Fruit fly (Drosophila melanogaster): ENCODE results near the gene CG17177.
A peak's percentile ranks its signal among the peaks of the same experiment; 100 is the strongest.

Gene CG17177

dm6 chr3L:14731790-14732189 lies 30.3 kb upstream of the CG17177 start (continued):
- TF ChIP-seq Ets96B (tag; optimal IDR thresholded peaks at IDR 0.05), result peak; percentile 47

dm6 chr3L:14728460-14728859 lies 27.0 kb upstream of the CG17177 start, which contains the start of gene CG13473:
Gene CG13473 (plus strand): TSS chr3L:14728760.
- TF ChIP-seq Sox102F (GFP tag; optimal IDR thresholded peaks at IDR 0.05) (no peak), CG8632 (GFP tag; optimal IDR thresholded peaks at IDR 0.05) (no peak), svp (GFP tag) (no peak), CG6808 (GFP tag; optimal IDR thresholded peaks at IDR 0.05) (no peak), CG11294 (GFP tag; IDR thresholded peaks at IDR 0.05) (no peak), pdm3 (GFP tag; optimal IDR thresholded peaks at IDR 0.05) (no peak), eg (GFP tag; IDR thresholded peaks at IDR 0.05) (no peak), Eip93F (GFP tag; optimal IDR thresholded peaks at IDR 0.05) (no peak), CG6163 (GFP tag; IDR thresholded peaks at IDR 0.05) (no peak), CG4318 (GFP tag; optimal IDR thresholded peaks at IDR 0.05) (no peak), dac (GFP tag; optimal IDR thresholded peaks at IDR 0.05) (no peak)

- TF ChIP-seq vri (GFP tag; optimal IDR thresholded peaks at IDR 0.05), result peak; percentile 56
- no peak for TF ChIP-seq Ets21C (GFP tag; optimal IDR thresholded peaks at IDR 0.05)
- TF ChIP-seq CG4318 (GFP tag; optimal IDR thresholded peaks at IDR 0.05), result no peak
Measured at dm6 chr3L:14712799-14713198, 11.3 kb upstream of the CG17177 start.

- peak; percentile 48 for TF ChIP-seq vri (GFP tag; optimal IDR thresholded peaks at IDR 0.05)
- peak; percentile 54 for TF ChIP-seq Eip78C (GFP tag)
- TF ChIP-seq Hr39 (GFP tag; optimal IDR thresholded peaks at IDR 0.05), result no peak
- TF ChIP-seq topi (GFP tag; optimal IDR thresholded peaks at IDR 0.05), result peak; percentile 32
- TF ChIP-seq CG6276 (GFP tag; optimal IDR thresholded peaks at IDR 0.05), result no peak
- peak; percentile 21 for TF ChIP-seq CG34406 (GFP tag; optimal IDR thresholded peaks at IDR 0.05)
- TF ChIP-seq CG6792 (GFP tag; optimal IDR thresholded peaks at IDR 0.05), result peak; percentile 28
- TF ChIP-seq Smox (GFP tag; optimal IDR thresholded peaks at IDR 0.05), result peak; percentile 22
- no peak for TF ChIP-seq Hr38 (GFP tag; optimal IDR thresholded peaks at IDR 0.05)
- TF ChIP-seq fkh (GFP tag; optimal IDR thresholded peaks at IDR 0.05), result peak; percentile 72
- TF ChIP-seq esn (GFP tag; optimal IDR thresholded peaks at IDR 0.05), result peak; percentile 46
- no peak for TF ChIP-seq CG11762 (GFP tag; optimal IDR thresholded peaks at IDR 0.05; ENCODE audit: insufficient read depth)
- peak; percentile 42 for TF ChIP-seq Sox102F (GFP tag; optimal IDR thresholded peaks at IDR 0.05)
- no peak for TF ChIP-seq CG4318 (GFP tag; optimal IDR thresholded peaks at IDR 0.05)
- TF ChIP-seq svp (GFP tag), result peak; percentile 85
- peak; percentile 11 for TF ChIP-seq Blimp-1 (GFP tag; optimal IDR thresholded peaks at IDR 0.05)
- TF ChIP-seq Met (GFP tag; optimal IDR thresholded peaks at IDR 0.05), result peak; percentile 42
Measured at dm6 chr3L:14708053-14708452, 6.6 kb upstream of the CG17177 start.

- TF ChIP-seq achi (GFP tag; optimal IDR thresholded peaks at IDR 0.05) (peak; percentile 26), CG6854 (GFP tag; optimal IDR thresholded peaks at IDR 0.05) (no peak), Smox (GFP tag; optimal IDR thresholded peaks at IDR 0.05) (no peak), Blimp-1 (GFP tag; optimal IDR thresholded peaks at IDR 0.05) (peak; percentile 9), fd59A (GFP tag; optimal IDR thresholded peaks at IDR 0.05) (no peak), Ets96B (tag; optimal IDR thresholded peaks at IDR 0.05) (no peak), esn (GFP tag; optimal IDR thresholded peaks at IDR 0.05) (no peak), pdm3 (GFP tag; optimal IDR thresholded peaks at IDR 0.05) (no peak), vri (GFP tag; optimal IDR thresholded peaks at IDR 0.05) (peak; percentile 42), CG6163 (GFP tag; IDR thresholded peaks at IDR 0.05) (no peak), CG6792 (GFP tag; optimal IDR thresholded peaks at IDR 0.05) (no peak), cyc (GFP tag; optimal IDR thresholded peaks at IDR 0.05) (no peak), spab (GFP tag; optimal IDR thresholded peaks at IDR 0.05) (no peak), Lpt (GFP tag; optimal IDR thresholded peaks at IDR 0.05) (no peak), CG1621 (tag; optimal IDR thresholded peaks at IDR 0.05) (peak; percentile 65), CG3919 (GFP tag; optimal IDR thresholded peaks at IDR 0.05) (no peak), Sox102F (GFP tag; optimal IDR thresholded peaks at IDR 0.05) (no peak), CG6808 (GFP tag; optimal IDR thresholded peaks at IDR 0.05) (no peak), CG16779 (tag; optimal IDR thresholded peaks at IDR 0.05) (peak; percentile 32), CG8119 (GFP tag; IDR thresholded peaks at IDR 0.05) (no peak; the same call in 2 of the 3 replicates), Eip78C (GFP tag) (no peak), eg (GFP tag; IDR thresholded peaks at IDR 0.05) (no peak), Hr38 (GFP tag; optimal IDR thresholded peaks at IDR 0.05) (no peak), CG3032 (tag; optimal IDR thresholded peaks at IDR 0.05) (no peak), CG6276 (GFP tag; optimal IDR thresholded peaks at IDR 0.05) (no peak), fd85E (GFP tag; optimal IDR thresholded peaks at IDR 0.05) (no peak), lz (GFP tag; optimal IDR thresholded peaks at IDR 0.05) (no peak), Sox15 (GFP tag; optimal IDR thresholded peaks at IDR 0.05) (no peak), CG11902 (GFP tag; optimal IDR thresholded peaks at IDR 0.05) (no peak), CG32006 (GFP tag; optimal IDR thresholded peaks at IDR 0.05) (no peak)
Measured at dm6 chr3L:14706461-14706880, 5.0 kb upstream of the CG17177 start.
